Worm (Caenorhabditis elegans): ENCODE data around the gene E02C12.6.

DNA sequence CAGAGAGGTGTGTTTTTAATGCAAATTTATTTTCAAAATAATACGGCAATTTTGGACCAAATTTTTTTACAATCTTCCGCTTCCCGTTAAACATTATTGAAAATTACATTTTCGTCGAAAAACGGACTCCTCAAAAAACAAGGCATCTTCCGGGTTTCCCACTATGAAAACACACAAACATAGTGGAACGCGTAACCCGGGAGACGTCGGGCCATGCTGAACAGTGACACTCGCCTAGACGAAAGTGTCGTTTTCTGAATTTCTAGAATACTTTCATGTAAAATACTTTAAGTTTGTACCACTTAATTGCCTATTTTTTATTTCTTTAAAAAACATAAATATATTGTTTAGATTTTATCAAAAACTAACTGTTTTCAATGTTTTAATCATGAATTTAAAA, 21.1 kb upstream of the E02C12.6 start:
- no peak for TF ChIP-seq F10B5.3 (tag; optimal IDR thresholded peaks at IDR 0.05)
- TF ChIP-seq dpl-1 (GFP tag; optimal IDR thresholded peaks at IDR 0.05), result no peak
- no peak for TF ChIP-seq jun-1 (tag; optimal IDR thresholded peaks at IDR 0.05)
- no peak for TF ChIP-seq pha-4 (GFP tag; IDR thresholded peaks at IDR 0.05)
- no peak for TF ChIP-seq pha-4 (tag; optimal IDR thresholded peaks at IDR 0.05)
- TF ChIP-seq lin-15B (tag; optimal IDR thresholded peaks at IDR 0.05), result no peak
- TF ChIP-seq mdl-1 (tag; optimal IDR thresholded peaks at IDR 0.05), result no peak
- TF ChIP-seq F37D6.2 (tag; optimal IDR thresholded peaks at IDR 0.05), result no peak
- TF ChIP-seq zag-1 (tag; optimal IDR thresholded peaks at IDR 0.05), result no peak
- TF ChIP-seq skn-1 (tag; optimal IDR thresholded peaks at IDR 0.05), result no peak
- no peak for TF ChIP-seq ama-1 (optimal IDR thresholded peaks at IDR 0.05)
- no peak for TF ChIP-seq ctbp-1 (GFP tag; IDR thresholded peaks at IDR 0.05)
